Worm (Caenorhabditis elegans) whole organism, L2 larva: ENCODE measurements around the gene srh-137.

Experiments used
- C34F6.9 ChIP-seq: fragments of 150-350 bp; optimal IDR thresholded peaks from 2 replicates; lab custom pipeline; 2014; ENCODE audit warnings: missing biosample characterization, missing genetic modification characterization
- F13H6.1 ChIP-seq: sonication (generic microtip); optimal IDR thresholded peaks from 2 replicates; lab custom pipeline; 2016; ENCODE audit warnings: missing genetic modification characterization, missing compliant biosample characterization
- R02D3.7 ChIP-seq: fragments of 150-350 bp; optimal IDR thresholded peaks from 2 replicates; lab custom pipeline; 2014; ENCODE audit warnings: missing biosample characterization, missing genetic modification characterization
- alr-1 ChIP-seq: fragments of 150-350 bp; optimal IDR thresholded peaks from 2 replicates; lab custom pipeline; 2014; ENCODE audit warnings: missing biosample characterization, missing genetic modification characterization
- ama-1 ChIP-seq: fragments of 150-350 bp; optimal IDR thresholded peaks from 2 replicates; lab custom pipeline; 2018; ENCODE audit warnings: inconsistent platforms
- ceh-16 ChIP-seq: fragments of 150-350 bp; optimal IDR thresholded peaks from 2 replicates; lab custom pipeline; 2014; ENCODE audit warnings: missing biosample characterization, missing genetic modification characterization
- ceh-82 ChIP-seq: fragments of 150-350 bp; optimal IDR thresholded peaks from 2 replicates; lab custom pipeline; 2014; ENCODE audit warnings: missing biosample characterization, missing genetic modification characterization
- crh-2 ChIP-seq: sonication (generic microtip); optimal IDR thresholded peaks from 2 replicates; lab custom pipeline; 2017; ENCODE audit warnings: missing biosample characterization, missing genetic modification characterization
- dmd-4 ChIP-seq: sonication (generic microtip); optimal IDR thresholded peaks from 2 replicates; lab custom pipeline; 2017; ENCODE audit warnings: missing biosample characterization, missing genetic modification characterization
- egl-27 ChIP-seq: sonication (generic microtip); optimal IDR thresholded peaks from 3 replicates; lab custom pipeline; 2017; ENCODE audit warnings: missing biosample characterization, missing genetic modification reagents, missing genetic modification characterization
- elt-3 ChIP-seq: sonication (generic microtip); optimal IDR thresholded peaks from 2 replicates; lab custom pipeline; 2017; ENCODE audit warnings: missing biosample characterization, missing genetic modification characterization
- fos-1 ChIP-seq: fragments of 150-350 bp; optimal IDR thresholded peaks from 2 replicates; lab custom pipeline; 2014; ENCODE audit warnings: missing biosample characterization, missing genetic modification characterization
- gmeb-1 ChIP-seq: fragments of 150-350 bp; optimal IDR thresholded peaks from 2 replicates; lab custom pipeline; 2014; ENCODE audit warnings: missing biosample characterization, missing genetic modification characterization
- lin-11 ChIP-seq: fragments of 150-350 bp; sonication (generic microtip); optimal IDR thresholded peaks from 2 replicates; lab custom pipeline; 2014; ENCODE audit warnings: missing biosample characterization, missing genetic modification characterization, inconsistent platforms, mixed read lengths
- lin-13 ChIP-seq: fragments of 150-350 bp; optimal IDR thresholded peaks from 2 replicates; lab custom pipeline; 2014; ENCODE audit warnings: missing biosample characterization, missing genetic modification reagents, missing genetic modification characterization
- lin-39 ChIP-seq: fragments of 150-350 bp; optimal IDR thresholded peaks from 2 replicates; lab custom pipeline; 2014; ENCODE audit warnings: missing biosample characterization, missing genetic modification reagents, missing genetic modification characterization
- lsy-2 ChIP-seq, 2 experiments: fragments of 150-350 bp in 1 of 2; sonication (generic microtip) in 1 of 2; optimal IDR thresholded peaks; 2 replicates each; lab custom pipeline; 2014 to 2017; ENCODE audit warnings: missing biosample characterization in 2 of 2, missing genetic modification characterization in 2 of 2
- mdl-1 ChIP-seq, 2 experiments: fragments of 150-350 bp in 1 of 2; sonication (generic microtip) in 1 of 2; optimal IDR thresholded peaks; 2 replicates each; lab custom pipeline; 2017; ENCODE audit warnings: missing biosample characterization in 2 of 2, missing genetic modification characterization in 2 of 2
- nhr-10 ChIP-seq: sonication (generic microtip); optimal IDR thresholded peaks from 2 replicates; lab custom pipeline; 2017; ENCODE audit warnings: missing biosample characterization, missing genetic modification characterization
- nhr-11 ChIP-seq: fragments of 150-350 bp; optimal IDR thresholded peaks from 2 replicates; lab custom pipeline; 2014; ENCODE audit warnings: missing biosample characterization, missing genetic modification characterization
- nhr-129 ChIP-seq: fragments of 150-350 bp; optimal IDR thresholded peaks from 2 replicates; lab custom pipeline; 2014; ENCODE audit warnings: missing biosample characterization, missing genetic modification characterization
- nhr-21 ChIP-seq: fragments of 150-350 bp; optimal IDR thresholded peaks from 2 replicates; lab custom pipeline; 2014; ENCODE audit warnings: missing biosample characterization, missing genetic modification characterization
- nhr-23 ChIP-seq: fragments of 150-350 bp; optimal IDR thresholded peaks from 2 replicates; lab custom pipeline; 2014; ENCODE audit warnings: missing biosample characterization, missing genetic modification reagents, missing genetic modification characterization
- nhr-237 ChIP-seq: fragments of 150-350 bp; optimal IDR thresholded peaks from 2 replicates; lab custom pipeline; 2014; ENCODE audit warnings: missing biosample characterization, missing genetic modification characterization
- nhr-25 ChIP-seq: fragments of 150-350 bp; sonication (generic microtip); optimal IDR thresholded peaks from 3 replicates; lab custom pipeline; 2014; ENCODE audit warnings: missing biosample characterization, missing genetic modification characterization
- nhr-77 ChIP-seq: fragments of 150-350 bp; optimal IDR thresholded peaks from 2 replicates; lab custom pipeline; 2014; ENCODE audit warnings: missing biosample characterization, missing genetic modification characterization
- peb-1 ChIP-seq: fragments of 150-350 bp; optimal IDR thresholded peaks from 2 replicates; lab custom pipeline; 2014; ENCODE audit warnings: missing biosample characterization, missing genetic modification characterization
- sem-4 ChIP-seq: fragments of 150-350 bp; optimal IDR thresholded peaks from 2 replicates; lab custom pipeline; 2014; ENCODE audit warnings: missing biosample characterization, missing genetic modification reagents, missing genetic modification characterization
- skn-1 ChIP-seq: sonication (generic microtip); optimal IDR thresholded peaks from 2 replicates; lab custom pipeline; 2017; ENCODE audit warnings: missing biosample characterization, missing genetic modification characterization
- sma-9 ChIP-seq, 2 experiments: fragments of 150-350 bp in 1 of 2; sonication (generic microtip) in 1 of 2; optimal IDR thresholded peaks; 2 replicates each; lab custom pipeline; 2014 to 2016; ENCODE audit warnings: missing genetic modification characterization in 2 of 2, mild to moderate bottlenecking in 1 of 2, missing biosample characterization in 1 of 2, missing compliant biosample characterization in 1 of 2, missing genetic modification reagents in 1 of 2, moderate library complexity in 1 of 2
- unc-39 ChIP-seq: fragments of 150-350 bp; optimal IDR thresholded peaks from 2 replicates; lab custom pipeline; 2014; ENCODE audit warnings: missing biosample characterization, missing genetic modification characterization
- unc-55 ChIP-seq: fragments of 150-350 bp; sonication (generic microtip); optimal IDR thresholded peaks from 3 replicates; lab custom pipeline; 2014; ENCODE audit warnings: missing biosample characterization, missing genetic modification reagents, missing genetic modification characterization
- unc-62 ChIP-seq: fragments of 150-350 bp; optimal IDR thresholded peaks from 2 replicates; lab custom pipeline; 2014; ENCODE audit warnings: missing biosample characterization, missing genetic modification reagents, missing genetic modification characterization
- ztf-1 ChIP-seq: fragments of 200-800 bp; sonication (Bioruptor generic); conservative IDR thresholded peaks from 2 replicates; pipeline ENCODE4 v1.3.6; 2022; ENCODE audit warnings: missing genetic modification characterization, missing compliant biosample characterization
- ztf-11 ChIP-seq: sonication (generic microtip); optimal IDR thresholded peaks from 2 replicates; lab custom pipeline; 2017; ENCODE audit warnings: missing biosample characterization, missing genetic modification characterization

srh-137 gene

DNA sequence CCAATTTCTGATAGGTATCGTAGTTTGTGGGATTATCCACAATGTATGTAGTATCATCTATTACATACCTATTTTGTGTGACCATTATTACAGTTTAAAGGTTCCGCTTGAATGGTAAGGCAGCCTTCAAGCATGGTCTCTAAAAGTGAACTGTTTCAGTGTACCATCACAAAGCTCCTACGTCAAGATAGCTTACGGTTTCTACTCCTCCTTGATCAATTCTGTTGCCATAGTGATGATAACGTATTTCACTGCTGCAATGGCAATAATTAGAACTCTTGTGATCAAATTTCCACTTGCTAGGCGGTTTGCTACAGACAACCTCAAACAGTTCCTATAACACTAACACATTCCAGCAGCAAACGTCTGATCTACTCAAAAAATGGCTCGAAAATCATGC, 33.1 kb downstream of the srh-137 start:
- TF ChIP-seq nhr-129 (tag; lab: Kevin White, UChicago) = no peak
- TF ChIP-seq alr-1 (tag; lab: Kevin White, UChicago) = no peak
- no peak for TF ChIP-seq lin-13 (GFP tag; lab: Kevin White, UChicago)
- no peak for TF ChIP-seq sma-9 (GFP tag; optimal IDR thresholded peaks at IDR 0.05; lab: Kevin White, UChicago)
- TF ChIP-seq sma-9 (tag; optimal IDR thresholded peaks at IDR 0.05; lab: Kevin White, UChicago) = no peak

ce11 chrV:16682886-16683285, 33.6 kb downstream of the srh-137 start, which contains the start of gene srw-36:
Gene srw-36, plus strand, starts transcription at chrV:16683186.
- TF ChIP-seq gmeb-1 (tag; lab: Kevin White, UChicago) (no peak), peb-1 (tag; lab: Kevin White, UChicago) (no peak)

DNA sequence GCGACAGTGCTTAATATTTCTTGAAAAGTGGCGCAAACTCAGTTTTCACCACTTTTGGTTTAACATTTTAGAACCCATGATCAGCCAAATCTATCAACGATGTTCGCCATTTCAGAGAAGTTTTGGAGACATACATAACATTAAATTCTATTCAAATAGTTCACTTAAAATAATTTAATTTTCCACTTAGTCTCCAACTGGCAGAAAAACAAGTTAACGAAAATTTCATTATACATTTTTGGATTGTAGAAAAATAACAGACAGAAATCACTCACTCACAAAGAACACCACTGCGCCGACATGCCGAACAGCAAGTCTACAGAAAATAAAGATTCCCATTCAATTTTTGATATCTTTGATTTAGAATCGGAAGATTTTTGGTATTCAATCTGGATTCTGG, 36.5 kb downstream of the srh-137 start, which contains the start of gene srw-44:
Gene srw-44 (plus strand): TSS at position 301 of the 400 bp plus-strand sequence.
- TF ChIP-seq dmd-4 (tag; lab: Kevin White, UChicago) (no peak), nhr-25 (tag; lab: Kevin White, UChicago) (no peak), F13H6.1 (tag; lab: Kevin White, UChicago) (no peak), ceh-82 (tag; lab: Kevin White, UChicago) (no peak), sem-4 (tag; lab: Kevin White, UChicago) (no peak), ztf-11 (tag; lab: Kevin White, UChicago) (no peak), lsy-2 (tag; optimal IDR thresholded peaks at IDR 0.05; lab: Kevin White, UChicago) (no peak), egl-27 (tag; lab: Kevin White, UChicago) (no peak), nhr-11 (tag; lab: Kevin White, UChicago) (no peak), nhr-10 (tag; lab: Kevin White, UChicago) (no peak), sma-9 (GFP tag; optimal IDR thresholded peaks at IDR 0.05; lab: Kevin White, UChicago) (no peak), sma-9 (tag; optimal IDR thresholded peaks at IDR 0.05; lab: Kevin White, UChicago) (no peak), lin-11 (tag; lab: Kevin White, UChicago) (no peak), crh-2 (no peak), ama-1 (lab: Kevin White, UChicago) (no peak), R02D3.7 (tag; lab: Kevin White, UChicago) (no peak)

ce11 chrV:16679237-16679636, 37.2 kb downstream of the srh-137 start, which contains the start of gene srz-103:
Gene srz-103, minus strand, starts transcription at chrV:16679337.
- no peak for TF ChIP-seq F13H6.1 (tag; lab: Kevin White, UChicago)
- TF ChIP-seq ztf-1 (GFP tag; lab: Robert Waterston, UW) = no peak
- no peak for TF ChIP-seq mdl-1 (tag; optimal IDR thresholded peaks at IDR 0.05; lab: Kevin White, UChicago)
- no peak for TF ChIP-seq unc-39
- TF ChIP-seq nhr-21 (tag; lab: Kevin White, UChicago) = no peak
- TF ChIP-seq skn-1 (tag; lab: Kevin White, UChicago) = no peak
- TF ChIP-seq unc-55 (GFP tag; lab: Kevin White, UChicago) = no peak
- TF ChIP-seq egl-27 (tag; lab: Kevin White, UChicago) = no peak
- no peak for TF ChIP-seq gmeb-1 (tag; lab: Kevin White, UChicago)
- TF ChIP-seq nhr-23 = no peak
- TF ChIP-seq dmd-4 (tag; lab: Kevin White, UChicago) = no peak
- no peak for TF ChIP-seq lin-11 (tag; lab: Kevin White, UChicago)
- TF ChIP-seq lin-39 (tag; lab: Kevin White, UChicago) = no peak
- no peak for TF ChIP-seq crh-2
- TF ChIP-seq ceh-16 = no peak
- no peak for TF ChIP-seq C34F6.9 (tag; lab: Kevin White, UChicago)
- no peak for TF ChIP-seq elt-3 (tag; lab: Kevin White, UChicago)

DNA sequence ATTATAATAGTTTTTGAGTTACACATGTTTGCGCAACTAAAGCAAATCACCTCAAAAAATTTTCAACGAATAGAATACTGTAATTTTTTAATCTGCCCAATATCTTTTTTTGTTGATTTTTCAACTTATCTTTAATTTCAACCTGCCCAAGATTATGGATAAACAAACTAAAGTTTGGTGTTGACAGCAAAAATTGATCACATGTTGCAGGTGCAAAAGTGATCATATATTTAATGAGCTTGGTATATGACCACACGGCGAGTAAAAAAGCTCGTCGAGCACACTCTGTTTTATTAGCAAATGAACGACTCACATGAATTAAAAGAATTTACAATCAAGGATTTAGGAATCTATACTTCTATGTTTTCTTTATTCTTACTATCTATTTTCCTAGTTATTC, 40.9 kb downstream of the srh-137 start, which contains the start of gene srz-1:
Gene srz-1 (plus strand): TSS at position 301 of the 400 bp plus-strand sequence.
- TF ChIP-seq mdl-1 (tag; optimal IDR thresholded peaks at IDR 0.05; lab: Kevin White, UChicago) (no peak), ztf-11 (tag; lab: Kevin White, UChicago) (no peak), unc-55 (GFP tag; lab: Kevin White, UChicago) (no peak), unc-39 (no peak), unc-62 (GFP tag; lab: Kevin White, UChicago) (no peak), nhr-11 (tag; lab: Kevin White, UChicago) (no peak), F13H6.1 (tag; lab: Kevin White, UChicago) (no peak), nhr-237 (tag; lab: Kevin White, UChicago) (no peak), peb-1 (tag; lab: Kevin White, UChicago) (no peak), nhr-77 (tag; lab: Kevin White, UChicago) (no peak), fos-1 (tag; lab: Kevin White, UChicago) (no peak), ceh-82 (tag; lab: Kevin White, UChicago) (no peak)
